Worm (Caenorhabditis elegans) whole organism, mixed stage, embryonic: Measurements from ENCODE around the gene R09D1.13.
"Not testable (repeated sequence)": the region's sequence is repeated elsewhere in the genome, so short reads cannot be mapped to it uniquely, and the experiment has no call there.

Source experiments
- M03D4.4 ChIP-seq: sonication (generic microtip); optimal IDR thresholded peaks from 2 replicates; lab custom pipeline; 2017; ENCODE audit warnings: mild to moderate bottlenecking, missing genetic modification characterization, missing compliant biosample characterization
- blmp-1 ChIP-seq: fragments of 150-350 bp; optimal IDR thresholded peaks from 2 replicates; lab custom pipeline; 2014; ENCODE audit warnings: missing biosample characterization, missing genetic modification characterization
- ceh-39 ChIP-seq: fragments of 150-350 bp; optimal IDR thresholded peaks from 2 replicates; lab custom pipeline; 2014; ENCODE audit warnings: missing biosample characterization, missing genetic modification characterization
- ceh-43 ChIP-seq: fragments of 200-800 bp; sonication (Bioruptor generic); optimal IDR thresholded peaks from 2 replicates; lab custom pipeline; 2018; ENCODE audit warnings: mild to moderate bottlenecking, missing genetic modification characterization, moderate library complexity, missing compliant biosample characterization
- ceh-83 ChIP-seq: fragments of 200-800 bp; sonication (Bioruptor generic); optimal IDR thresholded peaks from 2 replicates; lab custom pipeline; 2018; ENCODE audit warnings: mild to moderate bottlenecking, missing genetic modification characterization, missing compliant biosample characterization
- ces-1 ChIP-seq: fragments of 150-350 bp; optimal IDR thresholded peaks from 2 replicates; lab custom pipeline; 2014; ENCODE audit warnings: missing biosample characterization, missing genetic modification reagents, missing genetic modification characterization
- cnd-1 ChIP-seq: fragments of 200-800 bp; sonication (Bioruptor generic); optimal IDR thresholded peaks from 2 replicates; lab custom pipeline; 2018; ENCODE audit warnings: mild to moderate bottlenecking, missing genetic modification characterization, missing compliant biosample characterization
- drap-1 ChIP-seq: fragments of 200-800 bp; sonication (Bioruptor generic); optimal IDR thresholded peaks from 3 replicates; lab custom pipeline; 2018; ENCODE audit warnings: mild to moderate bottlenecking, missing genetic modification characterization, missing compliant biosample characterization
- elt-3 ChIP-seq: fragments of 150-350 bp; optimal IDR thresholded peaks from 2 replicates; lab custom pipeline; 2014; ENCODE audit warnings: missing biosample characterization, missing genetic modification characterization
- flh-1 ChIP-seq: fragments of 200-800 bp; sonication (Bioruptor generic); optimal IDR thresholded peaks from 2 replicates; lab custom pipeline; 2018; ENCODE audit warnings: mild to moderate bottlenecking, missing genetic modification characterization, moderate library complexity, missing compliant biosample characterization
- hlh-1 ChIP-seq: fragments of 150-350 bp; optimal IDR thresholded peaks from 2 replicates; lab custom pipeline; 2014; ENCODE audit warnings: missing biosample characterization, missing genetic modification reagents, missing genetic modification characterization
- lin-13 ChIP-seq: fragments of 150-350 bp; optimal IDR thresholded peaks from 2 replicates; lab custom pipeline; 2014; ENCODE audit warnings: missing biosample characterization, missing genetic modification characterization
- lin-32 ChIP-seq: fragments of 200-800 bp; sonication (Bioruptor generic); optimal IDR thresholded peaks from 2 replicates; lab custom pipeline; 2018; ENCODE audit warnings: mild to moderate bottlenecking, missing genetic modification characterization, missing compliant biosample characterization
- nhr-12 ChIP-seq: fragments of 150-350 bp; optimal IDR thresholded peaks from 2 replicates; lab custom pipeline; 2014; ENCODE audit warnings: missing biosample characterization, missing genetic modification characterization
- nhr-2 ChIP-seq: fragments of 150-350 bp; optimal IDR thresholded peaks from 2 replicates; lab custom pipeline; 2014; ENCODE audit warnings: missing biosample characterization, missing genetic modification characterization
- nhr-237 ChIP-seq: fragments of 150-350 bp; optimal IDR thresholded peaks from 2 replicates; lab custom pipeline; 2014; ENCODE audit warnings: missing biosample characterization, missing genetic modification characterization
- nhr-28 ChIP-seq: fragments of 150-350 bp; optimal IDR thresholded peaks from 2 replicates; lab custom pipeline; 2014; ENCODE audit warnings: missing biosample characterization, missing genetic modification characterization
- nhr-76 ChIP-seq: sonication (generic microtip); optimal IDR thresholded peaks from 2 replicates; lab custom pipeline; 2017; ENCODE audit warnings: missing biosample characterization, missing genetic modification characterization
- pha-4 ChIP-seq: fragments of 150-350 bp; optimal IDR thresholded peaks from 2 replicates; lab custom pipeline; 2018; ENCODE audit warnings: missing biosample characterization, missing genetic modification reagents, missing genetic modification characterization
- sem-2 ChIP-seq: fragments of 200-800 bp; sonication (Bioruptor generic); optimal IDR thresholded peaks from 2 replicates; lab custom pipeline; 2018; ENCODE audit warnings: mild to moderate bottlenecking, missing genetic modification characterization, missing compliant biosample characterization
- sptf-1 ChIP-seq: sonication (generic microtip); optimal IDR thresholded peaks from 2 replicates; lab custom pipeline; 2017; ENCODE audit warnings: mild to moderate bottlenecking, missing genetic modification characterization, moderate library complexity, missing compliant biosample characterization
- unc-120 ChIP-seq: sonication (generic microtip); optimal IDR thresholded peaks from 2 replicates; lab custom pipeline; 2017; ENCODE audit warnings: missing genetic modification characterization, missing compliant biosample characterization; ENCODE audit not compliant: poor library complexity, severe bottlenecking
- unc-39 ChIP-seq: fragments of 150-350 bp; optimal IDR thresholded peaks from 2 replicates; lab custom pipeline; 2014; ENCODE audit warnings: missing biosample characterization, missing genetic modification characterization
- unc-62 ChIP-seq: fragments of 150-350 bp; optimal IDR thresholded peaks from 2 replicates; lab custom pipeline; 2014; ENCODE audit warnings: missing biosample characterization, missing genetic modification reagents, missing genetic modification characterization
- zip-8 ChIP-seq: fragments of 150-350 bp; optimal IDR thresholded peaks from 2 replicates; lab custom pipeline; 2014; ENCODE audit warnings: missing biosample characterization, missing genetic modification characterization
- ztf-11 ChIP-seq: fragments of 150-350 bp; optimal IDR thresholded peaks from 2 replicates; lab custom pipeline; 2014; ENCODE audit warnings: missing biosample characterization, missing genetic modification characterization

Gene R09D1.13

DNA sequence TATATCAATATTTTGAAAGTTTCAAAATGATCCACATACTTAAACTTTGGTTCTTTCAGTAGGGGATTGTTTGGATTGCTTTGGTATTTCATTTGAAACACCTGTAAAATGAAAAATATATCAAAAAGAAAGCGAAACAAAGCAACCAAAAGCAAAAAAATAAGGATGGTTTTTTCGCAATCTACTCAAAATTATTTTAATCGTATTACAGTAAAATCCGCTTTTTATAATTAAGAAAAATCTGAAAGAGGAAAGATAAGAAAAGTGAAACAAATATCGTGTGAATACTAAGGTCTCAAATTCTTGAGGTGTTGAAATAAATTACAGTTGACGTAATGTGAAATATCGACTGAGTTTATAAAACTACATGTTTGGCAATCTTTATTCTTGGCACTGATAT, 20.8 kb upstream of the R09D1.13 start, which contains the start of gene chil-22:
chil-22 (minus strand) TSS at position 101 of the 400 bp plus-strand sequence.
- TF ChIP-seq hlh-1 (tag; lab: Kevin White, UChicago): no peak
- TF ChIP-seq ceh-83 (GFP tag; lab: Kevin White, UChicago): no peak
- TF ChIP-seq ceh-43 (GFP tag; lab: Kevin White, UChicago): no peak
- TF ChIP-seq unc-62 (GFP tag; lab: Kevin White, UChicago): no peak
- no peak for TF ChIP-seq M03D4.4 (tag; lab: Kevin White, UChicago)
- TF ChIP-seq flh-1 (GFP tag; lab: Kevin White, UChicago): no peak
- no peak for TF ChIP-seq blmp-1 (tag; lab: Kevin White, UChicago)
- TF ChIP-seq nhr-28 (tag; lab: Kevin White, UChicago): no peak

DNA sequence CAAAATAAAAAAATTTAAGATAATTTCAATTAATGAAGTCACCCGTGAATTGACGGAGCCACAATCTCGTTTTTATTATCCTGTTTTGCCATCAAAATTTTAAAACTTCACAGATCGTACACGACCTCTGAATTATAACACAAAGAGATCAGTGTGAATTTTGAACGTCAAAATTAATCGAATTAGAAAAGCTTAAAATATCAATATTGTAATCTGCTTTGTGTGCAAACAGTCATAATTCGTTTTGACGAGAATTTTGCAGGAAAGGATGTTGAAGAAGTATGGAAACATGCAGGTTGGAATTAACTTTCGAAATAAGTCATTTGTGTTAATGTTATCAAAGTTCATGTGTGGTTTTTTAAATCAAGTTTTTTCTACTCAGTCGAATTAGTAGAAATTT, 16.6 kb upstream of the R09D1.13 start, which contains the start of gene chil-21:
chil-21 (minus strand) TSS at position 101 of the 400 bp plus-strand sequence.
- not testable (repeated sequence) for TF ChIP-seq unc-120 (tag; lab: Kevin White, UChicago); ces-1 (GFP tag; lab: Kevin White, UChicago); ztf-11 (tag; lab: Kevin White, UChicago)

DNA sequence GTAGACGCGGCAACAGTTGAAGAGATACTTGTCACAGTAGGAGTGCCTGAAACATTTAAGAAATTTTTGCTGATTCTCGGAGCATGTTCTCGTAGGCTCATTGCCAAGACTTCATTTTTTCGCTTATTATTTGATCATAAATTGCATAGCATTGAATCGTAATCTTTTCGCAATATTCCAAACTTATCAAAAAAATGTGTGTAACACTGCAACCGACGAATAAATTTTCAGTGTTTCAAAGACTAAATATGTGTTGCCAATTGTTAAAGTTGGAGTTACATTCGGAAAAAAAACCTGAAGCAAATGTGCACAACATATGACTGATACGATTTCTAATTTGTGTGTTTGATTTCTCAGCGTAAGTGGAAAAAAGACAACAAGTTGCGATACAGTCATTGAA, 14.2 kb upstream of the R09D1.13 start, which contains the start of gene R09D1.14:
R09D1.14 (minus strand) TSS at position 101 of the 400 bp plus-strand sequence.
- TF ChIP-seq hlh-1, M03D4.4, pha-4 (tag; lab: Kevin White, UChicago): not testable (repeated sequence)

DNA sequence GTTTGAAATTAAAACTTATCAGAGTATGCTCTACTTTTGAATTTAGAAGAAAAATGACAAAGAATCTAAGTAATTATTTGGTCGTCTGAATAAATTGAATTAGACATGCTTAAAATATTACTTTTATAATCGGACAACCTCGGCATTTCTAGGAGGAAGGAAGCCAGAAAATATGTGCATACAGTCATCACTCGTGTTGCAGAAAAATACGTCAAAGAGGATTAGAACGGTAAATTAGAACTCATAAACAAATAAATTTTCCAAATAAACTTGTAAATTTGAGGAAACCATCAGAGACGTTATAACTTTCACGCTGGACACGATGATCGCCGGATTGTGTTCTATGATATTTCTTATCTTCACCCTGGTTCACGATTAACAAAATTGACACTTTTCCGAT, 9.0 kb upstream of the R09D1.13 start, which contains the start of gene chil-19:
chil-19 (minus strand) TSS at position 101 of the 400 bp plus-strand sequence.
- TF ChIP-seq ceh-39 (tag; lab: Kevin White, UChicago) (no peak), blmp-1 (tag; lab: Kevin White, UChicago) (no peak), drap-1 (GFP tag; lab: Kevin White, UChicago) (no peak), unc-62 (GFP tag; lab: Kevin White, UChicago) (no peak), ceh-83 (GFP tag; lab: Kevin White, UChicago) (no peak), cnd-1 (tag; lab: Kevin White, UChicago) (no peak)
- TF ChIP-seq, all 35 proteins: peak for 0

DNA sequence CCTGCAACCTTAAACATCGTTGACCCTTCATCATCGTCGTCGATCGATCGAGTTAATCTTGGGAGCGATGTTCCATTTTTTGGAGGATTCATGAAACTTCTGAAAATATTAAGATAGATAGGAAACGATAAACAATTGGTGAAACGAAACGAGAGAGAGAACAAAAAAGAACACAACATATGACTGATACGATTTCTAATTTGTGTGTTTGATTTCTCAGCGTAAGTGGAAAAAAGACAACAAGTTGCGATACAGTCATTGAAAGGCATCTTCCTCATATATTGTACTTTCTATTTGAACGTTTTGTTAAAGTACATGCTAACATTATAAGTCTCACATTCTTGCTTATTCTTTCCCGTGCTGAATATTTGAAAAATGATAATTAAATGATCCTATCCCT, 6.9 kb upstream of the R09D1.13 start, which contains the start of gene R09D1.12:
R09D1.12 (minus strand) TSS at position 101 of the 400 bp plus-strand sequence.
- not testable (repeated sequence) for TF ChIP-seq sem-2 (GFP tag; lab: Kevin White, UChicago); unc-39; blmp-1 (tag; lab: Kevin White, UChicago)

DNA sequence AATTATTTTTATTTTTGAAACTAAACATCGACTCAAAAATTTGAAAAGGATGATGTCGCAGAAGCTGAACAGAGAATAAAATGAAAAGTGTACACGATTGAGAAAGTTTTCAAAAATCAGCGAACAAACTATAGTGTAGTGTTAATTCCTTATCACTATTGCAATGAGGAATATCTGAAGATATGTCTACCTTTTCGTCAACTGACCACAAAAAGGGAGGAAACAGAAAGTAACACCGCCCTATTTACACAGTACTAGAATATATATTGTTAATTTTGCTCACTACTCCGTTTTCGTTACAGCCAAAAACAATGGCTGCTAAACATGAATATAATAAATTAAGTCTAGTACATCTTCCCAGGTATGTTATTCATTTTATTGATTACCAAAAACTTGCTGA, 2.7 kb upstream of the R09D1.13 start, which contains the start of gene chil-18:
chil-18 (plus strand) TSS at position 301 of the 400 bp plus-strand sequence.
- TF ChIP-seq ztf-11 (tag; lab: Kevin White, UChicago) (no peak), ces-1 (GFP tag; lab: Kevin White, UChicago) (no peak), nhr-12 (tag; lab: Kevin White, UChicago) (no peak), nhr-2 (tag; lab: Kevin White, UChicago) (no peak), nhr-28 (tag; lab: Kevin White, UChicago) (no peak), lin-13 (tag; lab: Kevin White, UChicago) (no peak), nhr-237 (tag; lab: Kevin White, UChicago) (no peak), sptf-1 (tag; lab: Kevin White, UChicago) (no peak), lin-32 (GFP tag; lab: Kevin White, UChicago) (no peak), pha-4 (tag; lab: Kevin White, UChicago) (no peak), sem-2 (GFP tag; lab: Kevin White, UChicago) (no peak), cnd-1 (tag; lab: Kevin White, UChicago) (no peak), zip-8 (tag; lab: Kevin White, UChicago) (no peak), elt-3 (no peak), blmp-1 (tag; lab: Kevin White, UChicago) (no peak), nhr-76 (no peak), ceh-39 (tag; lab: Kevin White, UChicago) (no peak), hlh-1 (tag; lab: Kevin White, UChicago) (no peak)
